Worm (Caenorhabditis elegans): ENCODE measurements around the gene C53A3.3.

C53A3.3 gene

ce11 chrV:5790497-5791280, 34.4 kb downstream of the C53A3.3 start, which contains the start of the genes nhr-142 and F44E7.9 (continued):
- TF ChIP-seq skn-1 (tag; optimal IDR thresholded peaks at IDR 0.05) (peak; percentile 68), lsy-2 (tag; optimal IDR thresholded peaks at IDR 0.05) (peak; percentile 82 to 90), snu-23 (GFP tag; optimal IDR thresholded peaks at IDR 0.05) (peak; percentile 89), xbp-1 (tag; optimal IDR thresholded peaks at IDR 0.05) (peak; percentile 87), hpl-2 (GFP tag; optimal IDR thresholded peaks at IDR 0.05) (no peak), nhr-19 (GFP tag; conservative IDR thresholded peaks at IDR 0.05) (peak; percentile 87), egl-13 (tag; optimal IDR thresholded peaks at IDR 0.05) (peak; percentile 80), lin-35 (GFP tag; optimal IDR thresholded peaks at IDR 0.05) (peak; percentile 81 to 86), efl-3 (GFP tag; optimal IDR thresholded peaks at IDR 0.05) (no peak), pag-3 (tag; optimal IDR thresholded peaks at IDR 0.05; ENCODE audit: borderline replicate concordance, insufficient read depth) (peak; percentile 38), tbx-2 (tag; optimal IDR thresholded peaks at IDR 0.05) (peak; percentile 85), F16B12.6 (tag; optimal IDR thresholded peaks at IDR 0.05) (peak; percentile 60)

DNA sequence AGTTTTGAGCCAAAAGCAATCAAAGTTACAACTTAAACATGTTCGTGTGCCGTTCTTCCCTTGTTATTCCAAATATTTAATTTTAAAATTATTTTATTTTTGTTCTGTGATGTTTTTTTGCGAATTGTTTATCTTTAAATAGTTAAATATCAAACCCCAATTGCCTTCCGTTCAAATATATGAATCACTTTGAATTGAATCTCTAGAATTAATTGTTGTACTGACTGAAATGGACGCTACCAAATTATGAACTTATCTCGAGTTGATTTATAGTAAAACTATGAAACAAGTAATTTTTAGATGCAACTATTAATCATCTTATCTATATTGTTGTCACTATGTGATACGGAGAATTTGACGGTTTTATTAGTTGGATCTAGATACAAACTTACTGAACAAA, 35.7 kb downstream of the C53A3.3 start, which contains the start of gene ZC250.2:
TSS of gene ZC250.2 (plus strand) at position 301 of the 400 bp plus-strand sequence.
- TF ChIP-seq tlp-1 (tag; optimal IDR thresholded peaks at IDR 0.05), result no peak
- peak; percentile 48 for TF ChIP-seq nhr-85 (tag)
- TF ChIP-seq nhr-11 (tag; optimal IDR thresholded peaks at IDR 0.05), result no peak
- no peak for TF ChIP-seq unc-30 (tag; optimal IDR thresholded peaks at IDR 0.05)

ce11 chrV:5798132-5798531, 41.8 kb downstream of the C53A3.3 start, which contains the start of gene nstp-3:
Gene nstp-3 (minus strand): TSS chrV:5798232.
- TF ChIP-seq tlp-1 (tag; optimal IDR thresholded peaks at IDR 0.05) (no peak), nhr-20 (tag; optimal IDR thresholded peaks at IDR 0.05) (no peak), nhr-77 (tag; optimal IDR thresholded peaks at IDR 0.05) (no peak), nhr-28 (tag; optimal IDR thresholded peaks at IDR 0.05) (no peak), mab-9 (GFP tag; IDR thresholded peaks at IDR 0.05) (no peak)

ce11 chrV:5799373-5799772, 43.1 kb downstream of the C53A3.3 start, which contains the start of gene cyn-17:
Gene cyn-17 (plus strand): TSS chrV:5799673.
- TF ChIP-seq efl-1 (optimal IDR thresholded peaks at IDR 0.05) (no peak), efl-1 (GFP tag; optimal IDR thresholded peaks at IDR 0.05 in 1 of 2) (peak in 1 of 2 experiments; percentile 89), dsc-1 (tag; optimal IDR thresholded peaks at IDR 0.05) (no peak)

DNA sequence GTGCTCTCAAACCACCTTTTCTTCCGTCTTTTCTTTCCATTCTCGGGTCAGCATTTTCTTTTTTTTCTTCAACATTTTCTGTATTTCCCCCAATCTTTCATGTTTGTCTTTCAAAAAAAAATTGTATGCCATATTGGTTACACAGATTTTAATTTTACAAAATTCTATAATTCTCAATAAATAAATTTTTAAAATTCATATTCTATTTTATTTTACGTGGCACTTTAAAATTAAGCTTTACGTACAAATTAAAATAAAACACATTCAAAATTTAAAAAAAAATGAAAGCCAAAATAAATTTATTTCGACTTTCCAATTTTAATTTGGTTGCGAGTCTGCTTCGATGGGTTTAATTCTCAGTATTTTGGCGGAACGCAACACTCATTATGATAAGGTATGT, 49.2 kb downstream of the C53A3.3 start, which contains the start of gene ZC250.5:
TSS of gene ZC250.5 (plus strand) at position 301 of the 400 bp plus-strand sequence.
- TF ChIP-seq sup-37 (GFP tag; optimal IDR thresholded peaks at IDR 0.05) (no peak), xbp-1 (tag; optimal IDR thresholded peaks at IDR 0.05) (no peak), hlh-4 (tag; optimal IDR thresholded peaks at IDR 0.05) (no peak), lin-35 (GFP tag; optimal IDR thresholded peaks at IDR 0.05) (no peak), snpc-4 (tag; optimal IDR thresholded peaks at IDR 0.05) (no peak), F16B12.6 (tag; optimal IDR thresholded peaks at IDR 0.05) (no peak), elt-3 (tag; optimal IDR thresholded peaks at IDR 0.05) (no peak), mdl-1 (tag; optimal IDR thresholded peaks at IDR 0.05) (no peak)
